Worm (Caenorhabditis elegans) whole organism, L4 larva: ENCODE data around the gene F02D10.6.

Experiments used
- R02D3.7 ChIP-seq: fragments of 150-350 bp; sonication (generic microtip); optimal IDR thresholded peaks from 3 replicates; lab custom pipeline; 2014; ENCODE audit warnings: missing biosample characterization, missing genetic modification characterization
- T26A8.4 ChIP-seq: fragments of 200-800 bp; sonication (Bioruptor generic); IDR thresholded peaks from 2 replicates; pipeline ENCODE4 v1.3.6; 2022; ENCODE audit warnings: missing genetic modification characterization, missing compliant biosample characterization
- Y105C5A.15 ChIP-seq: fragments of 200-800 bp; sonication (Bioruptor generic); IDR thresholded peaks from 2 replicates; pipeline ENCODE4 v1.3.6; 2022; ENCODE audit warnings: missing genetic modification characterization, missing compliant biosample characterization
- Y5F2A.4 ChIP-seq: fragments of 200-800 bp; sonication (Bioruptor generic); optimal IDR thresholded peaks from 2 replicates; lab custom pipeline; 2018; ENCODE audit warnings: mild to moderate bottlenecking, missing genetic modification characterization, missing compliant biosample characterization
- ZK546.5 ChIP-seq, 2 experiments: sonication (generic microtip); optimal IDR thresholded peaks; 2 replicates each; lab custom pipeline; 2017; ENCODE audit warnings: missing biosample characterization in 2 of 2, missing genetic modification characterization in 2 of 2
- aha-1 ChIP-seq: fragments of 150-350 bp; peaks from one replicate; lab custom pipeline; 2014; ENCODE audit warnings: missing biosample characterization, missing genetic modification characterization
- ceh-20 ChIP-seq: fragments of 200-800 bp; sonication (Bioruptor generic); IDR thresholded peaks from 2 replicates; pipeline ENCODE4 v1.3.6; 2022; ENCODE audit warnings: missing genetic modification reagents, missing genetic modification characterization, missing compliant biosample characterization
- ceh-44 ChIP-seq: fragments of 200-800 bp; sonication (Bioruptor generic); IDR thresholded peaks from 2 replicates; pipeline ENCODE4 v1.3.6; 2022; ENCODE audit warnings: missing genetic modification reagents, missing genetic modification characterization, missing compliant biosample characterization
- ctbp-1 ChIP-seq: fragments of 200-800 bp; sonication (Bioruptor generic); IDR thresholded peaks from 2 replicates; pipeline ENCODE4 v1.3.6; 2022; ENCODE audit warnings: missing genetic modification reagents, missing genetic modification characterization, missing compliant biosample characterization
- daf-12 ChIP-seq: fragments of 150-350 bp; optimal IDR thresholded peaks from 2 replicates; lab custom pipeline; 2014; ENCODE audit warnings: missing biosample characterization, missing genetic modification reagents, missing genetic modification characterization
- dmd-6 ChIP-seq: fragments of 200-800 bp; sonication (Bioruptor generic); IDR thresholded peaks from 2 replicates; pipeline ENCODE4 v1.3.6; 2022; ENCODE audit warnings: missing genetic modification reagents, missing genetic modification characterization, missing compliant biosample characterization
- dmd-9 ChIP-seq: fragments of 200-800 bp; sonication (Bioruptor generic); IDR thresholded peaks from 2 replicates; pipeline ENCODE4 v1.3.6; 2022; ENCODE audit warnings: missing genetic modification reagents, missing genetic modification characterization, missing compliant biosample characterization
- dpl-1 ChIP-seq: fragments of 150-350 bp; optimal IDR thresholded peaks from 2 replicates; lab custom pipeline; 2014; ENCODE audit warnings: missing biosample characterization, missing genetic modification reagents, missing genetic modification characterization
- dve-1 ChIP-seq: sonication (generic microtip); optimal IDR thresholded peaks from 2 replicates; lab custom pipeline; 2017; ENCODE audit warnings: antibody characterized with exemption, mild to moderate bottlenecking, missing genetic modification characterization, missing compliant biosample characterization; ENCODE audit not compliant: insufficient read depth
- gei-8 ChIP-seq: fragments of 200-800 bp; sonication (Bioruptor generic); optimal IDR thresholded peaks from 2 replicates; lab custom pipeline; 2018; ENCODE audit warnings: mild to moderate bottlenecking, missing genetic modification characterization, missing compliant biosample characterization
- hlh-11 ChIP-seq: fragments of 200-800 bp; sonication (Bioruptor generic); optimal IDR thresholded peaks from 2 replicates; lab custom pipeline; 2018; ENCODE audit warnings: mild to moderate bottlenecking, missing genetic modification characterization, missing compliant biosample characterization
- hlh-30 ChIP-seq: sonication (generic microtip); optimal IDR thresholded peaks from 2 replicates; lab custom pipeline; 2017; ENCODE audit warnings: antibody characterized with exemption, mild to moderate bottlenecking, missing genetic modification characterization, missing compliant biosample characterization; ENCODE audit not compliant: insufficient read depth
- hmg-1.1 ChIP-seq: fragments of 200-800 bp; sonication (Bioruptor generic); IDR thresholded peaks from 2 replicates; pipeline ENCODE4 v1.3.6; 2022; ENCODE audit warnings: missing genetic modification reagents, missing genetic modification characterization, missing compliant biosample characterization
- jun-1 ChIP-seq: fragments of 150-350 bp; optimal IDR thresholded peaks from 2 replicates; lab custom pipeline; 2014; ENCODE audit warnings: missing biosample characterization, missing genetic modification reagents, missing genetic modification characterization
- madf-5 ChIP-seq, 2 experiments: fragments of 200-800 bp; sonication (Bioruptor generic); IDR thresholded peaks; 2 replicates each; pipeline ENCODE4 v1.3.6; 2022; ENCODE audit warnings: missing compliant biosample characterization in 2 of 2, missing genetic modification characterization in 2 of 2
- mdl-1 ChIP-seq, 2 experiments: fragments of 150-350 bp in 1 of 2; sonication (generic microtip) in 1 of 2; optimal IDR thresholded peaks; 2 replicates each; lab custom pipeline; 2014 to 2017; ENCODE audit warnings: missing biosample characterization in 2 of 2, missing genetic modification characterization in 2 of 2
- mxl-2 ChIP-seq: fragments of 200-800 bp; sonication (Bioruptor generic); conservative IDR thresholded peaks from 2 replicates; pipeline ENCODE4 v1.3.6; 2022; ENCODE audit warnings: missing genetic modification reagents, missing genetic modification characterization, missing compliant biosample characterization
- mxl-3 ChIP-seq: fragments of 200-800 bp; sonication (Bioruptor generic); optimal IDR thresholded peaks from 2 replicates; lab custom pipeline; 2018; ENCODE audit warnings: mild to moderate bottlenecking, missing genetic modification characterization, missing compliant biosample characterization
- nhr-10 ChIP-seq: fragments of 150-350 bp; optimal IDR thresholded peaks from 2 replicates; lab custom pipeline; 2014; ENCODE audit warnings: missing biosample characterization, missing genetic modification characterization
- nhr-237 ChIP-seq: sonication (generic microtip); optimal IDR thresholded peaks from 2 replicates; lab custom pipeline; 2017; ENCODE audit warnings: missing biosample characterization, missing genetic modification characterization
- nhr-28 ChIP-seq: fragments of 150-350 bp; optimal IDR thresholded peaks from 2 replicates; lab custom pipeline; 2014; ENCODE audit warnings: missing biosample characterization, missing genetic modification characterization
- nhr-76 ChIP-seq: fragments of 150-350 bp; optimal IDR thresholded peaks from 2 replicates; lab custom pipeline; 2014; ENCODE audit warnings: missing biosample characterization, missing genetic modification characterization
- php-3 ChIP-seq: fragments of 200-800 bp; sonication (Bioruptor generic); IDR thresholded peaks from 2 replicates; pipeline ENCODE4 v1.3.6; 2022; ENCODE audit warnings: missing genetic modification reagents, missing genetic modification characterization, missing compliant biosample characterization
- sdz-12 ChIP-seq: fragments of 200-800 bp; sonication (Bioruptor generic); optimal IDR thresholded peaks from 2 replicates; lab custom pipeline; 2018; ENCODE audit warnings: mild to moderate bottlenecking, missing genetic modification characterization, missing compliant biosample characterization
- set-16 ChIP-seq: fragments of 200-800 bp; sonication (Bioruptor generic); IDR thresholded peaks from 2 replicates; pipeline ENCODE4 v1.3.6; 2022; ENCODE audit warnings: missing genetic modification reagents, missing genetic modification characterization, missing compliant biosample characterization
- spr-1 ChIP-seq: sonication (generic microtip); optimal IDR thresholded peaks from 2 replicates; lab custom pipeline; 2016; ENCODE audit warnings: mild to moderate bottlenecking, missing genetic modification characterization, missing compliant biosample characterization
- tag-97 ChIP-seq: fragments of 200-800 bp; sonication (Bioruptor generic); IDR thresholded peaks from 2 replicates; pipeline ENCODE4 v1.3.6; 2022; ENCODE audit warnings: missing genetic modification characterization, missing compliant biosample characterization
- unc-62 ChIP-seq, 3 experiments: fragments of 150-350 bp in 1 of 3; sonication (generic microtip); optimal IDR thresholded peaks in 2 of 3; peaks in 1 of 3; 1 replicate in 1 of 3; 2 replicates in 2 of 3; lab custom pipeline; 2014 to 2017; ENCODE audit warnings: missing biosample characterization in 3 of 3, missing genetic modification characterization in 3 of 3, missing genetic modification reagents in 3 of 3, missing genotype in 1 of 3
- zag-1 ChIP-seq: fragments of 150-350 bp; optimal IDR thresholded peaks from 2 replicates; lab custom pipeline; 2014; ENCODE audit warnings: missing biosample characterization, missing genetic modification characterization
- zip-11 ChIP-seq: fragments of 200-800 bp; sonication (Bioruptor generic); IDR thresholded peaks from 2 replicates; pipeline ENCODE4 v1.3.6; 2022; ENCODE audit warnings: missing genetic modification characterization, missing compliant biosample characterization
- ztf-11 ChIP-seq: fragments of 150-350 bp; optimal IDR thresholded peaks from 2 replicates; lab custom pipeline; 2014; ENCODE audit warnings: missing biosample characterization, missing genetic modification characterization

Gene F02D10.6

ce11 chrX:13493762-13494161 is 42.3 kb upstream of the F02D10.6 start:
- TF ChIP-seq mdl-1 (tag; optimal IDR thresholded peaks at IDR 0.05; lab: Kevin White, UChicago), result no peak
- 0 out of 2 replicates have a peak, but pooled peaks have one; percentile 20 for TF ChIP-seq ctbp-1 (GFP tag; lab: Robert Waterston, UW)
- peak; percentile 46; the same call in 1 of the 2 replicates for TF ChIP-seq hmg-1.1 (GFP tag; lab: Robert Waterston, UW)
- TF ChIP-seq unc-62 (GFP tag; optimal IDR thresholded peaks at IDR 0.05 in 1 of 2; lab: Kevin White, UChicago), result peak in 1 of 2 experiments; percentile 96
- TF ChIP-seq unc-62 (tag; optimal IDR thresholded peaks at IDR 0.05; lab: Kevin White, UChicago), result no peak

DNA sequence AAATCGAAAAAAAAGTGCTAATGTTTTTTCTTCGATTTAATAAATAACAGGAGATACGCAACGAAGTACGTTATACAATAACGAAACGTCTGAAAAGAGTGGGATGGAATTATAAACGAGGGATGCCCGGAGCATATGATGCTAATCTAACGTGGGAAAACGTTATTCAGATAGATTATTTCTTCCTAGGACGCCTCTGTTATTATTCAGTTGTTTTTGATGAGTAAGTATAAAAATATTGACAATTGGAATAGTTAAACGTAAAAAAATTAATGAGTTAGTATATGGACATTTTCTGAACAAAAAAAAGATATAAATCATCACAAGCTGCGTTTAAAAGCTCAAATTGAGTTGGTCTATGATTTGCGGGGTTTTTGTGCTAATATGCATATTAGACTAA is 33.3 kb upstream of the F02D10.6 start, which contains the start of gene srd-51:
Gene srd-51 (minus strand): TSS at position 101 of the 400 bp plus-strand sequence.
- no peak for TF ChIP-seq gei-8 (GFP tag; lab: Kevin White, UChicago)
- TF ChIP-seq nhr-10, result no peak
- TF ChIP-seq zag-1 (tag; lab: Kevin White, UChicago), result no peak

- peak; percentile 66 for TF ChIP-seq aha-1
- TF ChIP-seq Y5F2A.4 (GFP tag; lab: Kevin White, UChicago), result no peak
- TF ChIP-seq sdz-12, result no peak
- no peak for TF ChIP-seq zip-11
- TF ChIP-seq nhr-76 (tag; lab: Kevin White, UChicago), result no peak
Measured at ce11 chrX:13481704-13482103, 30.2 kb upstream of the F02D10.6 start, which contains the start of gene srd-50. srd-50 (minus strand) TSS chrX:13481804.

ce11 chrX:13477356-13477755 is 25.9 kb upstream of the F02D10.6 start, which contains the start of gene efn-3:
efn-3 (minus strand) TSS chrX:13477456.
- TF ChIP-seq zag-1 (tag; lab: Kevin White, UChicago), result no peak
- TF ChIP-seq spr-1 (tag; lab: Kevin White, UChicago), result no peak
- no peak for TF ChIP-seq daf-12 (tag; lab: Kevin White, UChicago)
- no peak for TF ChIP-seq ztf-11
- no peak for TF ChIP-seq jun-1
- TF ChIP-seq R02D3.7 (tag; lab: Kevin White, UChicago), result no peak

- TF ChIP-seq unc-62 (GFP tag; optimal IDR thresholded peaks at IDR 0.05 in 1 of 2; lab: Kevin White, UChicago) (no peak), unc-62 (tag; optimal IDR thresholded peaks at IDR 0.05; lab: Kevin White, UChicago) (no peak), ZK546.5 (tag; optimal IDR thresholded peaks at IDR 0.05; lab: Kevin White, UChicago) (no peak), T26A8.4 (no peak), nhr-237 (tag; lab: Kevin White, UChicago) (no peak), dve-1 (tag; lab: Kevin White, UChicago) (no peak), mxl-3 (GFP tag; lab: Kevin White, UChicago) (no peak), hlh-30 (tag; lab: Kevin White, UChicago) (no peak), ceh-44 (GFP tag; lab: Robert Waterston, UW) (no peak), mxl-2 (no peak), ceh-20 (GFP tag; lab: Robert Waterston, UW) (no peak)
Measured at ce11 chrX:13471855-13472254, 20.4 kb upstream of the F02D10.6 start, which contains the start of gene tre-4. tre-4 (plus strand) TSS chrX:13472155.

DNA sequence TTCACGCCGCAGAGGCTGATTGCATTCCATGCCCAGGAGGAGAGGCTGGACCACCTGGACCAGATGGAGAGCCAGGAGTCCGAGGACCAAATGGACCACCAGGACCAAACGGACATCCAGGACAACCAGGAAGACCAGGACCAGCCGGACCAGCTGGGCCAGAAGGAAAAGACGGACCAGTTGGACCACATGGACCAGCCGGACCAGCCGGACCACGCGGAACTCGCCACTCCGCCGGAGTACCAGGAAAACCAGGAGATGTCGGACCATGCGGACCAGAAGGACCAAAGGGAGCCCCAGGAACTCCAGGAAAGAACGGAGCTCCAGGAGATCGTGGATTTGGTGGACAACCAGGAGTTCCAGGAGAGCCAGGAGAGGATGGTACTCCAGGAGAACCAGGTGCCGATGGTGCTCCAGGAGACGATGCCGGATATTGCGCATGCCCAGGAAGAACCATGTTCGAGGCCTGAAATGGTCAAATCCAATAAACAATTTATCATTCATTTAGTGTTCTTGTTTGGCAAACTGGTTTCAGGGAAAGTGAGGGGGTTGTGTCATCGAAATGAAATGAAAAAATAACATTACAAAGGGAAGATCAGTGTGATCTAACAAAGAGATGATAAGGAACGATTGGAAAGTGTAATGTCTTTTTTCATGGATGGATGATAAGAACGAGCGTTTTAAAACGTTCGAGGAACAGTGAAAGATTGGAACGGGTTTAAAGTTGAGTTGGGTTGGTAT is 18.6 kb upstream of the F02D10.6 start:
- TF ChIP-seq madf-5 (GFP tag; IDR thresholded peaks at IDR 0.05; lab: Robert Waterston, UW) (0 out of 4 replicates have a peak, but pooled peaks of 1 of the 2 experiments have one; percentile 43), set-16 (GFP tag; lab: Robert Waterston, UW) (peak; percentile 96), dpl-1 (GFP tag; lab: Kevin White, UChicago) (no peak), tag-97 (GFP tag; lab: Robert Waterston, UW) (no peak), hlh-11 (tag; lab: Kevin White, UChicago) (peak; percentile 15), jun-1 (peak; percentile 18), unc-62 (GFP tag; optimal IDR thresholded peaks at IDR 0.05 in 1 of 2; lab: Kevin White, UChicago) (peak in 1 of 2 experiments; percentile 46), unc-62 (tag; optimal IDR thresholded peaks at IDR 0.05; lab: Kevin White, UChicago) (no peak), dmd-9 (no peak), nhr-28 (peak; percentile 42), php-3 (GFP tag; lab: Robert Waterston, UW) (0 out of 2 replicates have a peak, but pooled peaks have one; percentile 9), Y105C5A.15 (GFP tag; lab: Robert Waterston, UW) (no peak), dmd-6 (GFP tag; lab: Robert Waterston, UW) (peak; percentile 11; the same call in 1 of the 2 replicates)
